Worm (Caenorhabditis elegans) whole organism, mixed stage, embryonic: ENCODE results near the gene T16G12.12.
"Not testable (repeated sequence)": the region's sequence is repeated elsewhere in the genome, so short reads cannot be mapped to it uniquely, and the experiment has no call there.

Experiments
- M03D4.4 ChIP-seq: sonication (generic microtip); optimal IDR thresholded peaks from 2 replicates; lab custom pipeline; 2017; ENCODE audit warnings: mild to moderate bottlenecking, missing genetic modification characterization, missing compliant biosample characterization
- bed-3 ChIP-seq: fragments of 200-800 bp; sonication (Bioruptor generic); optimal IDR thresholded peaks from 3 replicates; lab custom pipeline; 2018; ENCODE audit warnings: mild to moderate bottlenecking, missing genetic modification characterization, moderate library complexity, missing compliant biosample characterization
- blmp-1 ChIP-seq: fragments of 150-350 bp; optimal IDR thresholded peaks from 2 replicates; lab custom pipeline; 2014; ENCODE audit warnings: missing biosample characterization, missing genetic modification characterization
- ceh-39 ChIP-seq: fragments of 150-350 bp; optimal IDR thresholded peaks from 2 replicates; lab custom pipeline; 2014; ENCODE audit warnings: missing biosample characterization, missing genetic modification characterization
- ceh-43 ChIP-seq: fragments of 200-800 bp; sonication (Bioruptor generic); optimal IDR thresholded peaks from 2 replicates; lab custom pipeline; 2018; ENCODE audit warnings: mild to moderate bottlenecking, missing genetic modification characterization, moderate library complexity, missing compliant biosample characterization
- ceh-83 ChIP-seq: fragments of 200-800 bp; sonication (Bioruptor generic); optimal IDR thresholded peaks from 2 replicates; lab custom pipeline; 2018; ENCODE audit warnings: mild to moderate bottlenecking, missing genetic modification characterization, missing compliant biosample characterization
- ces-1 ChIP-seq: fragments of 150-350 bp; optimal IDR thresholded peaks from 2 replicates; lab custom pipeline; 2014; ENCODE audit warnings: missing biosample characterization, missing genetic modification reagents, missing genetic modification characterization
- cnd-1 ChIP-seq: fragments of 200-800 bp; sonication (Bioruptor generic); optimal IDR thresholded peaks from 2 replicates; lab custom pipeline; 2018; ENCODE audit warnings: mild to moderate bottlenecking, missing genetic modification characterization, missing compliant biosample characterization
- drap-1 ChIP-seq: fragments of 200-800 bp; sonication (Bioruptor generic); optimal IDR thresholded peaks from 3 replicates; lab custom pipeline; 2018; ENCODE audit warnings: mild to moderate bottlenecking, missing genetic modification characterization, missing compliant biosample characterization
- elt-1 ChIP-seq: sonication (generic microtip); optimal IDR thresholded peaks from 2 replicates; lab custom pipeline; 2017; ENCODE audit warnings: missing genetic modification characterization, mild to moderate bottlenecking, missing compliant biosample characterization, antibody characterized with exemption, moderate library complexity, borderline replicate concordance; ENCODE audit not compliant: insufficient read depth
- elt-3 ChIP-seq: fragments of 150-350 bp; optimal IDR thresholded peaks from 2 replicates; lab custom pipeline; 2014; ENCODE audit warnings: missing biosample characterization, missing genetic modification characterization
- flh-1 ChIP-seq: fragments of 200-800 bp; sonication (Bioruptor generic); optimal IDR thresholded peaks from 2 replicates; lab custom pipeline; 2018; ENCODE audit warnings: mild to moderate bottlenecking, missing genetic modification characterization, moderate library complexity, missing compliant biosample characterization
- ham-2 ChIP-seq: fragments of 200-800 bp; sonication (Bioruptor generic); optimal IDR thresholded peaks from 2 replicates; lab custom pipeline; 2018; ENCODE audit warnings: mild to moderate bottlenecking, missing genetic modification characterization, missing compliant biosample characterization
- lin-13 ChIP-seq: fragments of 150-350 bp; optimal IDR thresholded peaks from 2 replicates; lab custom pipeline; 2014; ENCODE audit warnings: missing biosample characterization, missing genetic modification characterization
- lin-32 ChIP-seq: fragments of 200-800 bp; sonication (Bioruptor generic); optimal IDR thresholded peaks from 2 replicates; lab custom pipeline; 2018; ENCODE audit warnings: mild to moderate bottlenecking, missing genetic modification characterization, missing compliant biosample characterization
- lsy-2 ChIP-seq: fragments of 150-350 bp; optimal IDR thresholded peaks from 2 replicates; lab custom pipeline; 2014; ENCODE audit warnings: missing biosample characterization, missing genetic modification characterization
- mab-5 ChIP-seq: fragments of 150-350 bp; optimal IDR thresholded peaks from 2 replicates; lab custom pipeline; 2014; ENCODE audit warnings: missing biosample characterization, missing genetic modification characterization
- mep-1 ChIP-seq: fragments of 150-350 bp; optimal IDR thresholded peaks from 2 replicates; lab custom pipeline; 2017; ENCODE audit warnings: missing biosample characterization, missing genetic modification reagents, missing genetic modification characterization, inconsistent platforms
- mls-2 ChIP-seq: sonication (generic microtip); optimal IDR thresholded peaks from 2 replicates; lab custom pipeline; 2016; ENCODE audit warnings: mild to moderate bottlenecking, missing genetic modification characterization, moderate library complexity, missing compliant biosample characterization
- nhr-12 ChIP-seq: fragments of 150-350 bp; optimal IDR thresholded peaks from 2 replicates; lab custom pipeline; 2014; ENCODE audit warnings: missing biosample characterization, missing genetic modification characterization
- nhr-2 ChIP-seq: fragments of 150-350 bp; optimal IDR thresholded peaks from 2 replicates; lab custom pipeline; 2014; ENCODE audit warnings: missing biosample characterization, missing genetic modification characterization
- nhr-237 ChIP-seq: fragments of 150-350 bp; optimal IDR thresholded peaks from 2 replicates; lab custom pipeline; 2014; ENCODE audit warnings: missing biosample characterization, missing genetic modification characterization
- nhr-28 ChIP-seq: fragments of 150-350 bp; optimal IDR thresholded peaks from 2 replicates; lab custom pipeline; 2014; ENCODE audit warnings: missing biosample characterization, missing genetic modification characterization
- nhr-76 ChIP-seq: sonication (generic microtip); optimal IDR thresholded peaks from 2 replicates; lab custom pipeline; 2017; ENCODE audit warnings: missing biosample characterization, missing genetic modification characterization
- pha-4 ChIP-seq: fragments of 150-350 bp; optimal IDR thresholded peaks from 2 replicates; lab custom pipeline; 2018; ENCODE audit warnings: missing biosample characterization, missing genetic modification reagents, missing genetic modification characterization
- sem-2 ChIP-seq: fragments of 200-800 bp; sonication (Bioruptor generic); optimal IDR thresholded peaks from 2 replicates; lab custom pipeline; 2018; ENCODE audit warnings: mild to moderate bottlenecking, missing genetic modification characterization, missing compliant biosample characterization
- snpc-4 ChIP-seq: fragments of 150-350 bp; optimal IDR thresholded peaks from 2 replicates; lab custom pipeline; 2014; ENCODE audit warnings: missing biosample characterization, missing genetic modification characterization
- sptf-1 ChIP-seq: sonication (generic microtip); optimal IDR thresholded peaks from 2 replicates; lab custom pipeline; 2017; ENCODE audit warnings: mild to moderate bottlenecking, missing genetic modification characterization, moderate library complexity, missing compliant biosample characterization
- tbx-8 ChIP-seq: fragments of 200-800 bp; sonication (Bioruptor generic); optimal IDR thresholded peaks from 2 replicates; lab custom pipeline; 2018; ENCODE audit warnings: mild to moderate bottlenecking, missing genetic modification characterization, moderate library complexity, missing compliant biosample characterization
- unc-120 ChIP-seq: sonication (generic microtip); optimal IDR thresholded peaks from 2 replicates; lab custom pipeline; 2017; ENCODE audit warnings: missing genetic modification characterization, missing compliant biosample characterization; ENCODE audit not compliant: poor library complexity, severe bottlenecking
- unc-39 ChIP-seq: fragments of 150-350 bp; optimal IDR thresholded peaks from 2 replicates; lab custom pipeline; 2014; ENCODE audit warnings: missing biosample characterization, missing genetic modification characterization
- unc-62 ChIP-seq: fragments of 150-350 bp; optimal IDR thresholded peaks from 2 replicates; lab custom pipeline; 2014; ENCODE audit warnings: missing biosample characterization, missing genetic modification reagents, missing genetic modification characterization
- zip-8 ChIP-seq: fragments of 150-350 bp; optimal IDR thresholded peaks from 2 replicates; lab custom pipeline; 2014; ENCODE audit warnings: missing biosample characterization, missing genetic modification characterization
- ztf-11 ChIP-seq: fragments of 150-350 bp; optimal IDR thresholded peaks from 2 replicates; lab custom pipeline; 2014; ENCODE audit warnings: missing biosample characterization, missing genetic modification characterization

T16G12.12 gene

ce11 chrIII:10049682-10050081 lies 3.7 kb upstream of the T16G12.12 start, which contains the start of gene T16G12.1:
T16G12.1 (minus strand) TSS chrIII:10049857.
- TF ChIP-seq blmp-1 (no peak), pha-4 (tag; lab: Kevin White, UChicago) (no peak), M03D4.4 (no peak), ceh-83 (GFP tag; lab: Kevin White, UChicago) (no peak), unc-62 (GFP tag; lab: Kevin White, UChicago) (no peak), nhr-28 (tag; lab: Kevin White, UChicago) (no peak), zip-8 (tag; lab: Kevin White, UChicago) (no peak), lin-13 (tag; lab: Kevin White, UChicago) (no peak), mab-5 (no peak), nhr-12 (no peak), bed-3 (GFP tag; lab: Kevin White, UChicago) (no peak), cnd-1 (no peak), ztf-11 (tag; lab: Kevin White, UChicago) (no peak), lin-32 (GFP tag; lab: Kevin White, UChicago) (no peak), unc-39 (tag; lab: Kevin White, UChicago) (no peak), tbx-8 (no peak), ces-1 (no peak), elt-3 (no peak), nhr-237 (tag; lab: Kevin White, UChicago) (no peak), drap-1 (GFP tag; lab: Kevin White, UChicago) (no peak)

DNA sequence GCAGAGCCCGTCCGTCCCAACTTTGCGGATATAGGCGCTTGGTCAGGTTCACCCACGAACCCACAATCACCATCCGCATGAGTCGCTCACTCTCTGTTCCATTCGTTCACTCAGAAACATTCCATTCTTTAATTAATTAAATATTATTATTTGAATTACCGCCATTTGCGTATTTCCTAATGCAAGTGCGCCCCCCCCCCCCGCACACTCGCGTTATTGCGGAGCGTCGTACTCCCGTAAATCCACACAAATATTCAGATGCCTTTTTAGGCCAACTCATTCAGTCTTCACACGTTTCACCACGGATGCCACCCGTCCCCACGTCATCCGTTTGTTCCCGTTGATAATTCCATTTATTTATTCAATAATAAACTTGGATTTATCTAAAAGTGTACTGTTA lies 3.1 kb upstream of the T16G12.12 start, which contains the start of gene T16G12.3:
Gene T16G12.3 (plus strand): TSS at position 301 of the 400 bp plus-strand sequence.
- TF ChIP-seq pha-4, lsy-2, nhr-28 (tag; lab: Kevin White, UChicago): not testable (repeated sequence)

DNA sequence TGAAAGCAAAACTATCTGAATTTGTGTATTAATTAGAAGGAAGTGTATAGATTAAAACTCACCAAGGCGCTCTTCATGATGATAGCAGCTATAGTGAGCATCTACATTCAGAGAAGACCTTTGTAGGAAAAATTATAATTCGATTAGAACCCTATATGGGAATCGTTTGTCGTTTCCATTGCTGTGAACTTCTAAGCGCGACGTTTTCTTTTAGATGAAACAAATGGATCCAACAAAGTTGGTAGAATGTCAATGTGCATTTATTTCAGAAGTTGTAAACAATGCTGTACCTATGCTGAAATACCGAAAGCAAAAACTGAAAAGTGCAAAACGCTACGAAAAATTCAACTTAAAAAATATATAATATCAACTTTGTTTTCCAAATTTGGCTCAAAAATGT lies 2.6 kb downstream of the T16G12.12 start, which contains the start of gene T16G12.10:
Gene T16G12.10 (minus strand): TSS at position 101 of the 400 bp plus-strand sequence.
- TF ChIP-seq ces-1 (no peak), nhr-237 (tag; lab: Kevin White, UChicago) (no peak), unc-120 (tag; lab: Kevin White, UChicago) (no peak), cnd-1 (no peak), nhr-12 (no peak), drap-1 (GFP tag; lab: Kevin White, UChicago) (no peak), nhr-2 (tag; lab: Kevin White, UChicago) (no peak), snpc-4 (tag; lab: Kevin White, UChicago) (no peak), elt-3 (no peak), tbx-8 (no peak), lin-13 (tag; lab: Kevin White, UChicago) (no peak), ztf-11 (tag; lab: Kevin White, UChicago) (no peak), sem-2 (GFP tag; lab: Kevin White, UChicago) (no peak), elt-1 (tag; lab: Kevin White, UChicago) (no peak), unc-62 (GFP tag; lab: Kevin White, UChicago) (no peak), nhr-28 (tag; lab: Kevin White, UChicago) (no peak), lin-32 (GFP tag; lab: Kevin White, UChicago) (no peak)

DNA sequence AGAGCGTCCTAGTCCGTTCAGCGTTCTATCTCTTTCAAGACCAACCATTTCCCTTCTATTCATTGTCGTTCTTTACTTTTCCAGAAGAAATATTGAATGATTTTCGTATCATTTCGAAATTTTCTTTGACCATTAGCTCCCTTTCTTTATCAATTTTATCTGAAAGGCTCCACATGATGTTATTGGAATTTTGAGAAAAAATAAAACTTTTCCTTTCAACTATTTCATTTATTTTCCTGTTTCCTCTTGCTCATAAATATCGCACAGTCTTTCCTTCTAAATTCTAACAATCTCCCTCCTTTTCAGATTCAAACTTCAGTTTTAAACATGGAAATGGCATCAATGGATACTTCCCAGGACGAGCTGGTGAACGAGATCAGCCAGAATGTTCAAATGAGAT lies 4.1 kb downstream of the T16G12.12 start, which contains the start of gene T16G12.4:
Gene T16G12.4 (plus strand): TSS at position 301 of the 400 bp plus-strand sequence.
- TF ChIP-seq elt-1 (tag; lab: Kevin White, UChicago) (no peak), sem-2 (GFP tag; lab: Kevin White, UChicago) (no peak), bed-3 (GFP tag; lab: Kevin White, UChicago) (no peak), ceh-83 (GFP tag; lab: Kevin White, UChicago) (no peak), nhr-28 (tag; lab: Kevin White, UChicago) (no peak), elt-3 (no peak), ceh-43 (GFP tag; lab: Kevin White, UChicago) (no peak), ceh-39 (tag; lab: Kevin White, UChicago) (no peak), nhr-76 (tag; lab: Kevin White, UChicago) (no peak), nhr-12 (no peak), M03D4.4 (no peak), unc-62 (GFP tag; lab: Kevin White, UChicago) (no peak)
- TF ChIP-seq, all 35 proteins: peak for 0

ce11 chrIII:10059002-10059401 lies 5.6 kb downstream of the T16G12.12 start, which contains the start of gene T16G12.8:
T16G12.8 (plus strand) TSS chrIII:10059302.
- TF ChIP-seq nhr-28 (tag; lab: Kevin White, UChicago) (no peak), mep-1 (tag; lab: Kevin White, UChicago) (no peak), sptf-1 (tag; lab: Kevin White, UChicago) (no peak), elt-1 (tag; lab: Kevin White, UChicago) (no peak), drap-1 (GFP tag; lab: Kevin White, UChicago) (no peak), nhr-2 (tag; lab: Kevin White, UChicago) (no peak), mls-2 (no peak), flh-1 (GFP tag; lab: Kevin White, UChicago) (no peak), snpc-4 (tag; lab: Kevin White, UChicago) (no peak), unc-120 (tag; lab: Kevin White, UChicago) (no peak), ceh-39 (tag; lab: Kevin White, UChicago) (no peak), ham-2 (GFP tag; lab: Kevin White, UChicago) (no peak), ceh-43 (GFP tag; lab: Kevin White, UChicago) (no peak)
